Fruit fly (Drosophila melanogaster) S2 (cell line): ENCODE measurements around the gene CG7182.

Experiments used
- CG8478 ChIP-seq: fragments of >200 bp; optimal IDR thresholded peaks from 2 replicates; lab custom pipeline; 2018
- CTCF ChIP-seq, 2 experiments: fragments of >200 bp; optimal IDR thresholded peaks; 2 replicates each; lab custom pipeline; 2018

- TF ChIP-seq CTCF (optimal IDR thresholded peaks at IDR 0.05; lab: Kevin White, UChicago) = no peak
- no peak for TF ChIP-seq CG8478 (lab: Kevin White, UChicago)
Measured at dm6 chr3L:8295227-8295626, 51.0 kb downstream of the CG7182 start, which contains the start of gene CG7201.
